Worm (Caenorhabditis elegans): ENCODE data around the gene npp-23.

ce11 chrIV:8906164-8906563, 36.7 kb upstream of the npp-23 start, which contains the start of gene C27B7.6:
- TF ChIP-seq lin-29 (GFP tag; IDR thresholded peaks at IDR 0.05) = no peak
- no peak for TF ChIP-seq mdl-1 (tag; optimal IDR thresholded peaks at IDR 0.05)
- TF ChIP-seq fkh-10 (GFP tag; optimal IDR thresholded peaks at IDR 0.05) = no peak
- TF ChIP-seq zag-1 (tag; optimal IDR thresholded peaks at IDR 0.05) = no peak
- TF ChIP-seq ces-1 (GFP tag; optimal IDR thresholded peaks at IDR 0.05) = no peak
- no peak for TF ChIP-seq ceh-82 (tag; optimal IDR thresholded peaks at IDR 0.05)
- TF ChIP-seq R02D3.7 (tag; optimal IDR thresholded peaks at IDR 0.05) = no peak
- no peak for TF ChIP-seq ceh-62 (tag; optimal IDR thresholded peaks at IDR 0.05)

Data from whole organism, L4 larva.